Worm (Caenorhabditis elegans): Measurements from ENCODE around the gene sor-1.

sor-1 gene

DNA sequence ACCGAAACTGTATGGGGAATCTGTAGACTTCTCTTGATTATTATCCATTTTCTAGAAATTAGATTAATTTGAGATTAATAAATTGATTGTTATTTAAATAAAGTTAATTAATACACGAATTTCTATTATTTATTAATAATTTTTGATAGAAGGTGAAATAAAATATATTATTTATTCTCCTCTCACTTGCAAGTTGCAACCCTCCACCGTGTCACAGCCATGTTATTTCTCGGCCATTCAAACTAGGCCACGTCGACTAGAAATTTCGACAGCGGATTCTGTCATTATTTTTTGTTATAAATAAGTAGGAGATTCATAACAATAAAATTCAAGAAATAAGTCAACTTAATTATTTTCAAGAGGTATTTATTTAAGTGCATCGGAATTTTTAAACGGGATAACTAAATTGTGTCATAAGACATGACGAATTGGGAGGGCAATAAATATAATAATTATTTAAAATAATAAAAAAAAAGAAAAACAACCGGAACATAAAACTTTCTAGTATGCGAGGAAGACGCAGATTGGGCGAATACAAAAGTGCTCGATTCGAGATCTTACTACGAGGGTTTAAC lies 25.7 kb downstream of the sor-1 start, which contains the start of gene ufbp-1 (continued):
- TF ChIP-seq mxl-1 (tag; optimal IDR thresholded peaks at IDR 0.05) (no peak), atf-7 (tag; optimal IDR thresholded peaks at IDR 0.05) (peak; percentile 91), hlh-12 (tag; optimal IDR thresholded peaks at IDR 0.05) (no peak), lin-54 (GFP tag; optimal IDR thresholded peaks at IDR 0.05) (peak; percentile 88), F22D6.2 (tag; optimal IDR thresholded peaks at IDR 0.05) (no peak), ztf-25 (GFP tag; IDR thresholded peaks at IDR 0.05) (no peak), D2030.7 (GFP tag; IDR thresholded peaks at IDR 0.05) (no peak), dpff-1 (tag; optimal IDR thresholded peaks at IDR 0.05) (peak; percentile 99), lag-1 (GFP tag; IDR thresholded peaks at IDR 0.05) (0 out of 2 replicates have a peak, but pooled peaks have one; percentile 8), bed-1 (GFP tag; IDR thresholded peaks at IDR 0.05) (no peak), attf-3 (GFP tag; conservative IDR thresholded peaks at IDR 0.05) (no peak), B0019.2 (GFP tag; conservative IDR thresholded peaks at IDR 0.05) (no peak), ceh-27 (GFP tag; optimal IDR thresholded peaks at IDR 0.05) (peak; percentile 67), chd-7 (tag; optimal IDR thresholded peaks at IDR 0.05) (peak; percentile 91), madf-3 (GFP tag; IDR thresholded peaks at IDR 0.05) (peak; percentile 33; the same call in 1 of the 2 replicates), mcd-1 (GFP tag; IDR thresholded peaks at IDR 0.05) (peak; percentile 57; the same call in 1 of the 2 replicates), nhr-27 (tag; optimal IDR thresholded peaks at IDR 0.05) (peak; percentile 18), B0261.1 (tag; optimal IDR thresholded peaks at IDR 0.05) (peak; percentile 34), sea-2 (GFP tag; IDR thresholded peaks at IDR 0.05) (no peak), lsl-1 (GFP tag; optimal IDR thresholded peaks at IDR 0.05) (peak; percentile 33), ceh-79 (tag; optimal IDR thresholded peaks at IDR 0.05) (peak; percentile 96), fkh-3 (tag; optimal IDR thresholded peaks at IDR 0.05) (peak; percentile 34), egrh-3 (GFP tag; IDR thresholded peaks at IDR 0.05) (no peak), Y56A3A.18 (GFP tag; IDR thresholded peaks at IDR 0.05) (peak; percentile 91), lin-35 (GFP tag; optimal IDR thresholded peaks at IDR 0.05) (peak in 1 of 3 experiments; percentile 61), egl-44 (GFP tag; IDR thresholded peaks at IDR 0.05) (peak; percentile 80), F10E7.11 (tag; optimal IDR thresholded peaks at IDR 0.05) (peak; percentile 83), F39B2.1 (GFP tag; IDR thresholded peaks at IDR 0.05) (peak; percentile 53; the same call in 1 of the 2 replicates), nfyb-1 (GFP tag; IDR thresholded peaks at IDR 0.05) (peak; percentile 93), nfya-2 (GFP tag; IDR thresholded peaks at IDR 0.05) (0 out of 2 replicates have a peak, but pooled peaks have one; percentile 57), F57A8.1 (GFP tag; optimal IDR thresholded peaks at IDR 0.05) (no peak), Y53G8AR.9 (GFP tag; conservative IDR thresholded peaks at IDR 0.05) (peak; percentile 93), unc-130 (GFP tag; optimal IDR thresholded peaks at IDR 0.05) (peak; percentile 63), B0035.1 (tag; optimal IDR thresholded peaks at IDR 0.05) (no peak), F23B12.7 (tag; optimal IDR thresholded peaks at IDR 0.05; ENCODE audit: insufficient read depth) (peak; percentile 56), F49E8.2 (tag; optimal IDR thresholded peaks at IDR 0.05; ENCODE audit: insufficient read depth) (no peak), ztf-3 (GFP tag; optimal IDR thresholded peaks at IDR 0.05) (peak; percentile 57), somi-1 (GFP tag; optimal IDR thresholded peaks at IDR 0.05) (peak; percentile 40), hmg-1.2 (GFP tag; IDR thresholded peaks at IDR 0.05) (peak; percentile 46), madf-10 (tag; optimal IDR thresholded peaks at IDR 0.05) (peak; percentile 57), tbp1 (GFP tag; optimal IDR thresholded peaks at IDR 0.05) (peak; percentile 70), snpc-1.3 (tag; optimal IDR thresholded peaks at IDR 0.05; ENCODE audit: insufficient read depth) (peak; percentile 26), ets-4 (GFP tag; optimal IDR thresholded peaks at IDR 0.05) (peak; percentile 64), pbrm-1 (GFP tag; IDR thresholded peaks at IDR 0.05) (peak; percentile 85), Y95B8A.8 (GFP tag; IDR thresholded peaks at IDR 0.05) (no peak), B0336.3 (GFP tag; IDR thresholded peaks at IDR 0.05) (peak; percentile 91)
